Fruit fly (Drosophila melanogaster) whole organism, prepupa: ENCODE measurements around the gene CG13599.

Experiments used
- Blimp-1 ChIP-seq: fragments of 200-800 bp; sonication (Bioruptor generic); optimal IDR thresholded peaks from 3 replicates; lab custom pipeline; 2017; ENCODE audit warnings: missing biosample characterization, missing genetic modification characterization, mild to moderate bottlenecking, moderate library complexity, missing genetic modification reagents
- CG10631 ChIP-seq: fragments of 200-800 bp; sonication (Bioruptor generic); optimal IDR thresholded peaks from 2 replicates; lab custom pipeline; 2016; ENCODE audit warnings: missing biosample characterization, missing genetic modification characterization
- CG10669 ChIP-seq: fragments of 200-800 bp; sonication (Bioruptor generic); optimal IDR thresholded peaks from 3 replicates; lab custom pipeline; 2018; ENCODE audit warnings: missing biosample characterization, mild to moderate bottlenecking, missing genetic modification characterization, moderate library complexity
- CG11294 ChIP-seq: fragments of 200-800 bp; sonication (Bioruptor generic); IDR thresholded peaks from 2 replicates; pipeline ENCODE4 v1.3.6; 2022; ENCODE audit warnings: missing biosample characterization, missing genetic modification characterization
- CG15336 ChIP-seq: fragments of 200-800 bp; sonication (Bioruptor generic); IDR thresholded peaks from 2 replicates; pipeline ENCODE4 v1.3.6; 2022; ENCODE audit warnings: missing biosample characterization, missing genetic modification characterization
- CG1621 ChIP-seq: fragments of 200-800 bp; sonication (Bioruptor generic); optimal IDR thresholded peaks from 3 replicates; lab custom pipeline; 2018; ENCODE audit warnings: missing biosample characterization, mild to moderate bottlenecking, missing genetic modification characterization
- CG16779 ChIP-seq: fragments of 200-800 bp; sonication (Bioruptor generic); optimal IDR thresholded peaks from 3 replicates; lab custom pipeline; 2017; ENCODE audit warnings: missing biosample characterization, mild to moderate bottlenecking, missing genetic modification characterization
- CG3032 ChIP-seq: fragments of 200-800 bp; optimal IDR thresholded peaks from 2 replicates; lab custom pipeline; 2019; ENCODE audit warnings: missing biosample characterization, mild to moderate bottlenecking, missing genetic modification characterization, moderate library complexity
- CG34406 ChIP-seq: fragments of 200-800 bp; sonication (Bioruptor generic); optimal IDR thresholded peaks from 3 replicates; lab custom pipeline; 2016; ENCODE audit warnings: missing biosample characterization, missing genetic modification characterization
- CG3919 ChIP-seq: fragments of 200-800 bp; sonication (Bioruptor generic); optimal IDR thresholded peaks from 3 replicates; lab custom pipeline; 2016; ENCODE audit warnings: missing biosample characterization, missing genetic modification characterization
- CG4318 ChIP-seq: fragments of 200-800 bp; sonication (Bioruptor generic); optimal IDR thresholded peaks from 3 replicates; lab custom pipeline; 2017; ENCODE audit warnings: missing biosample characterization, mild to moderate bottlenecking, missing genetic modification characterization
- CG6163 ChIP-seq: fragments of 200-800 bp; sonication (Bioruptor generic); IDR thresholded peaks from 3 replicates; pipeline ENCODE4 v1.3.6; 2022; ENCODE audit warnings: missing biosample characterization, missing genetic modification characterization
- CG6808 ChIP-seq: fragments of 200-800 bp; sonication (Bioruptor generic); optimal IDR thresholded peaks from 3 replicates; lab custom pipeline; 2017; ENCODE audit warnings: missing biosample characterization, missing genetic modification characterization, mild to moderate bottlenecking, moderate library complexity, missing genetic modification reagents
- CG6854 ChIP-seq: fragments of 200-800 bp; sonication (Bioruptor generic); optimal IDR thresholded peaks from 2 replicates; lab custom pipeline; 2017; ENCODE audit warnings: missing biosample characterization, mild to moderate bottlenecking, missing genetic modification characterization
- CG8119 ChIP-seq: fragments of 200-800 bp; sonication (Bioruptor generic); IDR thresholded peaks from 3 replicates; pipeline ENCODE4 v1.3.6; 2022; ENCODE audit warnings: missing biosample characterization, missing genetic modification characterization
- CG8319 ChIP-seq: fragments of 200-800 bp; sonication (Bioruptor generic); optimal IDR thresholded peaks from 3 replicates; lab custom pipeline; 2016; ENCODE audit warnings: missing biosample characterization, missing genetic modification characterization
- CG8632 ChIP-seq: fragments of 200-800 bp; sonication (Bioruptor generic); optimal IDR thresholded peaks from 3 replicates; lab custom pipeline; 2016; ENCODE audit warnings: missing biosample characterization, missing genetic modification characterization
- CG9139 ChIP-seq: fragments of 200-800 bp; sonication (Bioruptor generic); optimal IDR thresholded peaks from 3 replicates; lab custom pipeline; 2017; ENCODE audit warnings: missing biosample characterization, mild to moderate bottlenecking, missing genetic modification characterization
- Eip75B ChIP-seq: fragments of 200-800 bp; sonication (Bioruptor generic); optimal IDR thresholded peaks from 3 replicates; lab custom pipeline; 2016; ENCODE audit warnings: missing biosample characterization, missing genetic modification characterization
- Eip78C ChIP-seq: fragments of 200-800 bp; sonication (Bioruptor generic); peaks from one replicate; lab custom pipeline; 2016; ENCODE audit warnings: missing biosample characterization, missing genetic modification characterization
- Eip93F ChIP-seq: fragments of 200-800 bp; sonication (Bioruptor generic); optimal IDR thresholded peaks from 2 replicates; lab custom pipeline; 2016; ENCODE audit warnings: missing biosample characterization, mild to moderate bottlenecking, missing genetic modification characterization
- Ets21C ChIP-seq: fragments of 200-800 bp; sonication (Bioruptor generic); optimal IDR thresholded peaks from 3 replicates; lab custom pipeline; 2016; ENCODE audit warnings: missing biosample characterization, missing genetic modification characterization
- Ets96B ChIP-seq: fragments of 200-800 bp; optimal IDR thresholded peaks from 2 replicates; lab custom pipeline; 2019; ENCODE audit warnings: missing biosample characterization, mild to moderate bottlenecking, missing genetic modification characterization, moderate library complexity
- Gug ChIP-seq: fragments of 200-800 bp; sonication (Bioruptor generic); IDR thresholded peaks from 2 replicates; pipeline ENCODE4 v1.3.6; 2022; ENCODE audit warnings: missing biosample characterization, missing genetic modification characterization
- Hr38 ChIP-seq: sonication (Bioruptor generic); optimal IDR thresholded peaks from 2 replicates; lab custom pipeline; 2016; ENCODE audit warnings: missing biosample characterization, missing genetic modification characterization
- Hr39 ChIP-seq: fragments of 200-800 bp; sonication (Bioruptor generic); optimal IDR thresholded peaks from 2 replicates; lab custom pipeline; 2016; ENCODE audit warnings: missing biosample characterization, missing genetic modification characterization
- Hr4 ChIP-seq: fragments of 200-800 bp; sonication (Bioruptor generic); optimal IDR thresholded peaks from 3 replicates; lab custom pipeline; 2016; ENCODE audit warnings: missing biosample characterization, missing genetic modification characterization
- Lpt ChIP-seq: fragments of 200-800 bp; sonication (Bioruptor generic); optimal IDR thresholded peaks from 3 replicates; lab custom pipeline; 2016; ENCODE audit warnings: missing biosample characterization, missing genetic modification characterization
- Met ChIP-seq: fragments of 200-800 bp; sonication (Bioruptor generic); optimal IDR thresholded peaks from 3 replicates; lab custom pipeline; 2016; ENCODE audit warnings: missing biosample characterization, missing genetic modification characterization
- OdsH ChIP-seq: fragments of 200-800 bp; sonication (Bioruptor generic); optimal IDR thresholded peaks from 3 replicates; lab custom pipeline; 2016; ENCODE audit warnings: missing biosample characterization, missing genetic modification characterization
- Smox ChIP-seq: fragments of 200-800 bp; sonication (Bioruptor generic); optimal IDR thresholded peaks from 3 replicates; lab custom pipeline; 2016; ENCODE audit warnings: missing biosample characterization, missing genetic modification characterization
- Sox102F ChIP-seq: fragments of 200-800 bp; sonication (Bioruptor generic); optimal IDR thresholded peaks from 2 replicates; lab custom pipeline; 2016; ENCODE audit warnings: missing biosample characterization, mild to moderate bottlenecking, missing genetic modification characterization
- Sox14 ChIP-seq: fragments of 200-800 bp; sonication (Bioruptor generic); optimal IDR thresholded peaks from 3 replicates; lab custom pipeline; 2016; ENCODE audit warnings: missing biosample characterization, missing genetic modification characterization
- Sox15 ChIP-seq: fragments of 200-800 bp; sonication (Bioruptor generic); optimal IDR thresholded peaks from 3 replicates; lab custom pipeline; 2016; ENCODE audit warnings: missing biosample characterization, missing genetic modification characterization
- achi ChIP-seq: fragments of 200-800 bp; sonication (Bioruptor generic); optimal IDR thresholded peaks from 3 replicates; lab custom pipeline; 2016; ENCODE audit warnings: missing biosample characterization, missing genetic modification characterization
- acj6 ChIP-seq: fragments of 200-800 bp; sonication (Bioruptor generic); optimal IDR thresholded peaks from 3 replicates; lab custom pipeline; 2016; ENCODE audit warnings: missing biosample characterization, missing genetic modification characterization
- cyc ChIP-seq: fragments of 200-800 bp; sonication (Bioruptor generic); optimal IDR thresholded peaks from 3 replicates; lab custom pipeline; 2016; ENCODE audit warnings: missing biosample characterization, missing genetic modification characterization
- dsx ChIP-seq: fragments of 200-800 bp; optimal IDR thresholded peaks from 3 replicates; lab custom pipeline; 2019; ENCODE audit warnings: missing biosample characterization, mild to moderate bottlenecking, missing genetic modification characterization, moderate library complexity; ENCODE audit not compliant: poor library complexity, severe bottlenecking
- eg ChIP-seq: fragments of 200-800 bp; sonication (Bioruptor generic); IDR thresholded peaks from 3 replicates; pipeline ENCODE4 v1.3.6; 2022; ENCODE audit warnings: missing biosample characterization, missing genetic modification characterization
- esn ChIP-seq: fragments of 200-800 bp; sonication (Bioruptor generic); optimal IDR thresholded peaks from 2 replicates; lab custom pipeline; 2016; ENCODE audit warnings: missing biosample characterization, mild to moderate bottlenecking, missing genetic modification characterization, moderate library complexity
- fd59A ChIP-seq: fragments of 200-800 bp; sonication (Bioruptor generic); optimal IDR thresholded peaks from 2 replicates; lab custom pipeline; 2017; ENCODE audit warnings: missing biosample characterization, mild to moderate bottlenecking, missing genetic modification characterization, missing genetic modification reagents
- fd85E ChIP-seq: fragments of 200-800 bp; sonication (Bioruptor generic); optimal IDR thresholded peaks from 3 replicates; lab custom pipeline; 2016; ENCODE audit warnings: missing biosample characterization, missing genetic modification characterization
- fkh ChIP-seq: fragments of 200-800 bp; sonication (Bioruptor generic); optimal IDR thresholded peaks from 3 replicates; lab custom pipeline; 2017; ENCODE audit warnings: missing biosample characterization, mild to moderate bottlenecking, missing genetic modification characterization, moderate library complexity
- pdm3 ChIP-seq: fragments of 200-800 bp; sonication (Bioruptor generic); optimal IDR thresholded peaks from 3 replicates; lab custom pipeline; 2016; ENCODE audit warnings: missing biosample characterization, missing genetic modification characterization
- salr ChIP-seq, 2 experiments: fragments of 200-800 bp; sonication (Bioruptor generic); optimal IDR thresholded peaks; 3 replicates each; lab custom pipeline; 2016 to 2018; ENCODE audit warnings: missing biosample characterization in 2 of 2, missing genetic modification characterization in 2 of 2, mild to moderate bottlenecking in 1 of 2
- spab ChIP-seq: fragments of 200-800 bp; sonication (Bioruptor generic); optimal IDR thresholded peaks from 2 replicates; lab custom pipeline; 2017; ENCODE audit warnings: missing biosample characterization, mild to moderate bottlenecking, missing genetic modification characterization, missing genetic modification reagents
- ss ChIP-seq, 2 experiments: fragments of 200-800 bp; sonication (Bioruptor generic); optimal IDR thresholded peaks; 2 replicates in 1 of 2; 3 replicates in 1 of 2; lab custom pipeline; 2017 to 2018; ENCODE audit warnings: mild to moderate bottlenecking in 2 of 2, missing biosample characterization in 2 of 2, missing genetic modification characterization in 2 of 2, moderate library complexity in 1 of 2
- svp ChIP-seq: fragments of 200-800 bp; sonication (Bioruptor generic); peaks from one replicate; lab custom pipeline; 2016; ENCODE audit warnings: missing biosample characterization, missing genetic modification characterization
- topi ChIP-seq: fragments of 200-800 bp; sonication (Bioruptor generic); optimal IDR thresholded peaks from 3 replicates; lab custom pipeline; 2016; ENCODE audit warnings: missing biosample characterization, missing genetic modification characterization
- vri ChIP-seq: fragments of 200-800 bp; sonication (Bioruptor generic); optimal IDR thresholded peaks from 3 replicates; lab custom pipeline; 2016; ENCODE audit warnings: missing biosample characterization, mild to moderate bottlenecking, missing genetic modification characterization

Gene CG13599

DNA sequence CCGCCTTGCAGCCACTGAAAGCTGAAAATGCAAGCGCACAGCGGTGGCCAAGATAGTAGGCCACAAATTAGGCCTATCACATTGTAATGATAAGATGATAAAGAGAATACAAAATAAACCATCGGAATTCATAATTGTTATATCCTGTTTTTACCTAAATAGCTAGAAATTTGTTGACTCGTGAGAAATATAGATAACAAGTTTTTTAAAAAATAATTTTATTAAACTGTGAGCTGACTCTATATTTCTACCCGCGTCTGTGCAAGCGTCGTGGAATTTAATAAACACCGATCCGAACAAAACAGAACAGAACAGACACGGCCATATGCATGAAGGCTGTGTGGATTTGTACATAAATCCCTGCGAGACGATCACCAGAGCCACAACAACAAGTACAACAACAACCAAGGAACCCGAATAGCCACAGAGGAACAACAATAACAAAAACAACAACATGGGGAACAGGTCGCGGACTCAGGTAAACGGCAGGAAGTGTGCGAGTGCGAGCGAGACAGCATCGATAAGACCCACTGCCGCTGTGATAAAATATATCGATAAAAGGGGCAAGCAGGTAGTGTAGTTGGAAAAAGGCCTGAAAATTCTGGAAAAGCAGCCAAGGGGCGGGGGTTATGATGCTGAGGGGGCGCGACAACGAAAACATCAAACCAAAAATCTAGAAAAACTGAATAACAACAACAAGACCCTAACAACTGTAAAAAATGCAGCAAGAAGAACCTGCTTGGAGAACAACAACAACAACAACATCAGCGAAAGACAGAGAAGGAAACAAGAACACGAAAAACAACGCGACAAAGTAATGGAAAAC, 45.0 kb upstream of the CG13599 start:
- peak; percentile 92 for TF ChIP-seq CG9139 (GFP tag; lab: Kevin White, UChicago)
- TF ChIP-seq acj6 (GFP tag; lab: Kevin White, UChicago): peak; percentile 96
- no peak for TF ChIP-seq Hr38
- peak; percentile 98 for TF ChIP-seq esn (GFP tag; lab: Kevin White, UChicago)
- TF ChIP-seq achi (GFP tag; lab: Kevin White, UChicago): peak; percentile 95
- peak; percentile 92 for TF ChIP-seq CG6163
- TF ChIP-seq vri (GFP tag; lab: Kevin White, UChicago): peak; percentile 95
- peak; percentile 24 for TF ChIP-seq fkh (GFP tag; lab: Kevin White, UChicago)
- peak; percentile 79 to 91 for TF ChIP-seq salr (GFP tag; optimal IDR thresholded peaks at IDR 0.05; lab: Kevin White, UChicago)
- TF ChIP-seq topi (GFP tag; lab: Kevin White, UChicago): peak; percentile 98
- TF ChIP-seq Ets96B (tag; lab: Kevin White, UChicago): peak; percentile 96
- TF ChIP-seq CG8632: peak; percentile 95
- TF ChIP-seq CG6854 (GFP tag; lab: Kevin White, UChicago): peak; percentile 92
- peak; percentile 99 for TF ChIP-seq svp (GFP tag; lab: Kevin White, UChicago)
- peak; percentile 86 for TF ChIP-seq Lpt
- TF ChIP-seq spab: peak; percentile 95
- peak; percentile 95 for TF ChIP-seq Eip93F (GFP tag; lab: Kevin White, UChicago)
- peak; percentile 90 for TF ChIP-seq Hr4
- TF ChIP-seq CG3919 (GFP tag; lab: Kevin White, UChicago): peak; percentile 95
- TF ChIP-seq CG3032 (tag; lab: Kevin White, UChicago): peak; percentile 97
- TF ChIP-seq CG16779: peak; percentile 88
- TF ChIP-seq fd59A: peak; percentile 92
- TF ChIP-seq Smox (GFP tag; lab: Kevin White, UChicago): peak; percentile 97
- TF ChIP-seq Eip78C (GFP tag; lab: Kevin White, UChicago): peak; percentile 99
- peak; percentile 95 for TF ChIP-seq CG34406 (GFP tag; lab: Kevin White, UChicago)
- peak; percentile 70; the same call in 1 of the 2 replicates for TF ChIP-seq CG11294 (GFP tag; lab: Robert Waterston, UW)
- peak; percentile 91 for TF ChIP-seq Sox15
- TF ChIP-seq CG8119 (GFP tag; lab: Robert Waterston, UW): peak; percentile 94
- peak; percentile 87 for TF ChIP-seq CG8319 (GFP tag; lab: Kevin White, UChicago)
- peak; percentile 94 for TF ChIP-seq cyc (GFP tag; lab: Kevin White, UChicago)
- peak; percentile 94 for TF ChIP-seq Ets21C
- peak; percentile 93 for TF ChIP-seq CG1621
- peak; percentile 95 for TF ChIP-seq OdsH
- TF ChIP-seq CG10631 (GFP tag; lab: Kevin White, UChicago): peak; percentile 94
- TF ChIP-seq eg: peak; percentile 90
- TF ChIP-seq Eip75B (GFP tag; lab: Kevin White, UChicago): peak; percentile 98
- TF ChIP-seq ss (GFP tag; optimal IDR thresholded peaks at IDR 0.05; lab: Kevin White, UChicago): peak; percentile 95 to 96
- peak; percentile 84 for TF ChIP-seq Blimp-1
- TF ChIP-seq CG10669 (GFP tag; lab: Kevin White, UChicago): peak; percentile 95
- TF ChIP-seq Hr39 (GFP tag; lab: Kevin White, UChicago): peak; percentile 96
- TF ChIP-seq Met: peak; percentile 97
- peak; percentile 72 for TF ChIP-seq fd85E (GFP tag; lab: Kevin White, UChicago)
- TF ChIP-seq CG4318: peak; percentile 79
- peak; percentile 94 for TF ChIP-seq dsx (GFP tag; lab: Kevin White, UChicago)
- peak; percentile 93 for TF ChIP-seq pdm3 (GFP tag; lab: Kevin White, UChicago)
- TF ChIP-seq Sox102F (GFP tag; lab: Kevin White, UChicago): peak; percentile 97
- peak; percentile 96 for TF ChIP-seq CG15336 (GFP tag; lab: Robert Waterston, UW)
- TF ChIP-seq Sox14 (GFP tag; lab: Kevin White, UChicago): peak; percentile 96
- TF ChIP-seq Gug: peak; percentile 83
- TF ChIP-seq CG6808 (GFP tag; lab: Kevin White, UChicago): peak; percentile 96
